Fruit fly (Drosophila melanogaster) whole organism, pupa: ENCODE data around the gene retinin.

Source experiments
- CG10348 ChIP-seq: fragments of 200-800 bp; sonication (Bioruptor generic); IDR thresholded peaks from 2 replicates; pipeline ENCODE4 v1.3.6; 2022; ENCODE audit warnings: missing biosample characterization, missing genetic modification characterization
- CG12605 ChIP-seq: fragments of 200-800 bp; sonication (Bioruptor generic); IDR thresholded peaks from 2 replicates; pipeline ENCODE4 v1.3.6; 2022; ENCODE audit warnings: missing biosample characterization, missing genetic modification characterization
- CG13204 ChIP-seq: fragments of 200-800 bp; sonication (Bioruptor generic); optimal IDR thresholded peaks from 2 replicates; lab custom pipeline; 2018; ENCODE audit warnings: missing biosample characterization, mild to moderate bottlenecking, missing genetic modification characterization, moderate library complexity
- CG14655 ChIP-seq: fragments of 200-800 bp; sonication (Bioruptor generic); optimal IDR thresholded peaks from 3 replicates; lab custom pipeline; 2017; ENCODE audit warnings: mild to moderate bottlenecking, missing biosample characterization, missing genetic modification reagents, missing genetic modification characterization
- CG15710 ChIP-seq: fragments of 200-800 bp; sonication (Bioruptor generic); optimal IDR thresholded peaks from 2 replicates; lab custom pipeline; 2018; ENCODE audit warnings: missing biosample characterization, mild to moderate bottlenecking, missing genetic modification characterization, moderate library complexity
- CG17806 ChIP-seq: fragments of 200-800 bp; sonication (Bioruptor generic); optimal IDR thresholded peaks from 2 replicates; lab custom pipeline; 2018; ENCODE audit warnings: missing biosample characterization, mild to moderate bottlenecking, missing genetic modification characterization, moderate library complexity
- CG32121 ChIP-seq: fragments of 200-800 bp; sonication (Bioruptor generic); IDR thresholded peaks from 2 replicates; pipeline ENCODE4 v1.3.6; 2022; ENCODE audit warnings: missing biosample characterization, missing genetic modification characterization
- CG34367 ChIP-seq: fragments of 200-800 bp; sonication (Bioruptor generic); optimal IDR thresholded peaks from 2 replicates; lab custom pipeline; 2018; ENCODE audit warnings: missing biosample characterization, mild to moderate bottlenecking, missing genetic modification characterization
- CG4496 ChIP-seq: fragments of 200-800 bp; sonication (Bioruptor generic); IDR thresholded peaks from 3 replicates; pipeline ENCODE4 v1.3.6; 2022; ENCODE audit warnings: missing biosample characterization, missing genetic modification characterization
- CG8159 ChIP-seq: fragments of 200-800 bp; sonication (Bioruptor generic); optimal IDR thresholded peaks from 3 replicates; lab custom pipeline; 2018; ENCODE audit warnings: missing biosample characterization, mild to moderate bottlenecking, missing genetic modification characterization, moderate library complexity
- CG8301 ChIP-seq: fragments of 200-800 bp; sonication (Bioruptor generic); optimal IDR thresholded peaks from 2 replicates; lab custom pipeline; 2018; ENCODE audit warnings: missing biosample characterization, mild to moderate bottlenecking, missing genetic modification characterization
- CG9948 ChIP-seq: fragments of 200-800 bp; sonication (Bioruptor generic); optimal IDR thresholded peaks from 2 replicates; lab custom pipeline; 2018; ENCODE audit warnings: missing biosample characterization, mild to moderate bottlenecking, missing genetic modification characterization, moderate library complexity
- D1 ChIP-seq: fragments of 200-800 bp; sonication (Bioruptor generic); optimal IDR thresholded peaks from 2 replicates; lab custom pipeline; 2018; ENCODE audit warnings: missing biosample characterization, mild to moderate bottlenecking, missing genetic modification characterization, moderate library complexity
- EcR ChIP-seq: fragments of 200-800 bp; sonication (Bioruptor generic); optimal IDR thresholded peaks from 3 replicates; lab custom pipeline; 2019; ENCODE audit warnings: missing biosample characterization, missing genetic modification characterization, mild to moderate bottlenecking, moderate library complexity, missing genetic modification reagents
- Ets98B ChIP-seq: fragments of 200-800 bp; sonication (Bioruptor generic); IDR thresholded peaks from 2 replicates; pipeline ENCODE4 v1.3.6; 2022; ENCODE audit warnings: missing biosample characterization, missing genetic modification characterization
- Pif1A ChIP-seq: fragments of 200-800 bp; sonication (Bioruptor generic); optimal IDR thresholded peaks from 3 replicates; lab custom pipeline; 2016; ENCODE audit warnings: missing biosample characterization, missing genetic modification characterization
- Pif1B ChIP-seq: fragments of 200-800 bp; sonication (Bioruptor generic); optimal IDR thresholded peaks from 3 replicates; lab custom pipeline; 2016; ENCODE audit warnings: missing biosample characterization, missing genetic modification characterization
- Snoo ChIP-seq: fragments of 200-800 bp; sonication (Bioruptor generic); optimal IDR thresholded peaks from 3 replicates; lab custom pipeline; 2017; ENCODE audit warnings: missing biosample characterization, mild to moderate bottlenecking, missing genetic modification characterization, inconsistent platforms
- fd96Ca ChIP-seq: fragments of 200-800 bp; sonication (Bioruptor generic); IDR thresholded peaks from 3 replicates; pipeline ENCODE4 v1.3.6; 2022; ENCODE audit warnings: missing biosample characterization, missing genetic modification characterization
- gl ChIP-seq: fragments of 200-800 bp; sonication (Bioruptor generic); optimal IDR thresholded peaks from 2 replicates; lab custom pipeline; 2018; ENCODE audit warnings: missing biosample characterization, mild to moderate bottlenecking, missing genetic modification characterization
- rn ChIP-seq: fragments of 200-800 bp; sonication (Bioruptor generic); IDR thresholded peaks from 2 replicates; pipeline ENCODE4 v1.3.6; 2022; ENCODE audit warnings: missing biosample characterization, missing genetic modification characterization

retinin gene

DNA sequence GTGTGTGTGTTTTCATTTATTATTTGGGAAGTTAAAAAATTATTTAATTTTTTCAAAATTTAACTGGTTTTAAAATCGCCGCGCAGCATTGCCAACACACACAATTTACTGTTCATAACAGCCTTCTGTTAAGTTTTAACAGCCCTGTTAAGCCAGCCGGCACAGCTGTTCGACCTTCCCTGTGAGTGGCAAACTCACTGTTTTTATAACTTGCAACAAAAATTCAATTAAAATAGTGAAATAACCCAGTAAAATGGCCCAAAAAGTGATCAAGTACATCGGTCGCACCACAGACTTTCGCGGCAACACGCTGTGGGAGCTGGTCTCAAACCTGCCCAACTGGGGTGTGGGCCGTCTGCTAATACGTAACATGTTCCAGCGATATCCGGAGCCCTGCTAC lies 16.2 kb downstream of the retinin start, which contains the start of gene mRpS34:
Gene mRpS34 (plus strand): TSS at position 161 of the 400 bp plus-strand sequence.
- TF ChIP-seq CG13204 (GFP tag; lab: Kevin White, UChicago) (no peak), EcR (GFP tag; lab: Kevin White, UChicago) (no peak), CG17806 (no peak), Pif1B (GFP tag; lab: Kevin White, UChicago) (no peak), D1 (tag; lab: Kevin White, UChicago) (no peak), rn (GFP tag; lab: Robert Waterston, UW) (no peak), CG15710 (tag; lab: Kevin White, UChicago) (no peak), CG8301 (tag; lab: Kevin White, UChicago) (no peak), CG34367 (no peak), gl (tag; lab: Kevin White, UChicago) (no peak), CG14655 (GFP tag; lab: Kevin White, UChicago) (no peak), Ets98B (GFP tag; lab: Robert Waterston, UW) (no peak), Snoo (tag; lab: Kevin White, UChicago) (no peak), Pif1A (GFP tag; lab: Kevin White, UChicago) (no peak)

DNA sequence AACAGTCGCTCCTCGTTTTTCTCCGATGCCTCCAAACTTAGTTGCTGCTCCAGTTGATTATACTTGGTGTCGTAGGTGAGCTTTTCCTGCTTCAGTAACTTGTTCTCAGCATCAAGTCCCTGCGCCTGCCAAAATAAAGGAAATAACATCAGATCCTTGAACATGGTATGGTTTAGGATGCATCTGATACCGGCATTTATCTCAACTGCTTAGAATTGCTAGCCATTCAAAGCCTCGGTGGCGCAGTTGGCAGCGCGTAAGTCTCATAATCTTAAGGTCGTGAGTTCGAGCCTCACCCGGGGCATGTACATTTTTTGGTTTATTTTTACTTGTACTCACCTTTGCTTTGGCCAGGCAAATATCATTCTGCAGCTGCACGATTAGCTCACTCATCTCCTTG lies 18.0 kb downstream of the retinin start:
- TF ChIP-seq CG8159 (tag; lab: Kevin White, UChicago), result no peak
- TF ChIP-seq CG4496 (GFP tag; lab: Robert Waterston, UW), result no peak
- TF ChIP-seq CG34367, result no peak
- no peak for TF ChIP-seq gl (tag; lab: Kevin White, UChicago)
- TF ChIP-seq Snoo (tag; lab: Kevin White, UChicago), result no peak
- no peak for TF ChIP-seq CG12605
- TF ChIP-seq Pif1B (GFP tag; lab: Kevin White, UChicago), result no peak
- TF ChIP-seq rn (GFP tag; lab: Robert Waterston, UW), result no peak
- TF ChIP-seq Pif1A (GFP tag; lab: Kevin White, UChicago), result no peak
- TF ChIP-seq D1 (tag; lab: Kevin White, UChicago), result no peak
- TF ChIP-seq CG15710 (tag; lab: Kevin White, UChicago), result no peak
- TF ChIP-seq, all 21 proteins: peak for 0

DNA sequence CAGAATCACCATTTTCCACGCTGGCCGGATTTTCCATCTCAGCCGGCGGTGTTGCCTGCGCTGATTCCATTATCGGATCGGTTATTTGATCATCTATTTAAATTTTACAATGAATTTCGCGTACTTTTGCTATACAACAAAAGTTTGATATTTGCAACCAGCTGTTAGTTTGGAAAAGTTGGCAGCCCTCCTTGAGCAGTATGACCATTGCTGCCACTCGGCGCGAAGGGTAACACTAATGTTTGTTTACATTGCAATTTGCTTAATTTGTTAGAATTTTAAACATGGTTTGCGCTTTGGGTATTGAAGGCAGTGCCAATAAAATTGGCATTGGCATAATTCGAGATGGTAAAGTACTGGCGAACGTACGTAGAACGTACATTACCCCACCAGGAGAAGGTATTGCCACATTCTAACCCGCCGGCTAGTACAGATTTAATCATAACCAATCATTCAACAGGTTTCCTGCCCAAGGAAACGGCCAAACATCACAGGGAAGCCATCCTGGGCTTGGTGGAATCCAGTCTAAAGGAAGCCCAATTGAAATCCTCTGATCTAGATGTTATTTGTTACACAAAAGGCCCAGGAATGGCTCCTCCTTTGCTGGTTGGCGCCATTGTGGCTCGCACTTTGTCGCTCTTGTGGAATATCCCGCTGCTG lies 20.2 kb downstream of the retinin start, which contains the start of the genes Golgin104 and Tcs3:
Gene Golgin104 (minus strand): TSS at position 182 of the 660 bp plus-strand sequence.
Gene Tcs3 (plus strand): TSS at position 222 of the 660 bp plus-strand sequence.
- no peak for TF ChIP-seq Pif1B (GFP tag; lab: Kevin White, UChicago)
- no peak for TF ChIP-seq CG32121 (GFP tag; lab: Robert Waterston, UW)
- TF ChIP-seq Snoo (tag; lab: Kevin White, UChicago), result no peak
- no peak for TF ChIP-seq CG14655 (GFP tag; lab: Kevin White, UChicago)
- no peak for TF ChIP-seq D1 (tag; lab: Kevin White, UChicago)
- no peak for TF ChIP-seq CG17806
- no peak for TF ChIP-seq CG9948 (tag; lab: Kevin White, UChicago)
- TF ChIP-seq fd96Ca, result no peak; the same call in 2 of the 3 replicates
- no peak for TF ChIP-seq CG13204 (GFP tag; lab: Kevin White, UChicago)
- no peak for TF ChIP-seq rn (GFP tag; lab: Robert Waterston, UW)
- no peak for TF ChIP-seq CG15710 (tag; lab: Kevin White, UChicago)
- TF ChIP-seq CG12605, result no peak
- TF ChIP-seq, all 21 proteins: peak for 0

DNA sequence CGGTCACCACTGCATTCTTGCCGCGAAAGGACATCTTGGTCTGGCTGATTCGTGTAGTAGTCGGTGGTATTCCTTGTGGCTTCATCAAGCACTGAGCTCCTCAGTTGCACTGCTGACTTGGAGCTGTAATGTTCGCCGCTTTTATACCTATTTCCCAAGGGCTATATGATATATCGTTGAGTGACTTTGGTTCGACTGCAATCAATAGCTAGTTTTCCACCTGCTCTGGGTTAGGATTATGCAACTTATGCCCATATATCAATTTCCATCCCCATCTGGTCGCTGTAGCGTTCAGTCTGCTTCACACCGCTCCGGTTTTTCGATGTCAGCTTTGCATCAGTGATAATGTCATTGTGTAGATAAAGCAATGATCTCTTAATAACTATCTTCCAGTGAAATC lies 22.5 kb downstream of the retinin start, which contains the start of gene Pdh:
Gene Pdh (minus strand): TSS at position 101 of the 400 bp plus-strand sequence.
- TF ChIP-seq D1 (tag; lab: Kevin White, UChicago) (no peak), CG13204 (GFP tag; lab: Kevin White, UChicago) (no peak), CG10348 (GFP tag; lab: Robert Waterston, UW) (no peak), Ets98B (GFP tag; lab: Robert Waterston, UW) (no peak), EcR (GFP tag; lab: Kevin White, UChicago) (no peak), Pif1A (GFP tag; lab: Kevin White, UChicago) (no peak), CG4496 (GFP tag; lab: Robert Waterston, UW) (no peak), CG12605 (no peak), Snoo (tag; lab: Kevin White, UChicago) (no peak), CG15710 (tag; lab: Kevin White, UChicago) (no peak), CG34367 (no peak)

DNA sequence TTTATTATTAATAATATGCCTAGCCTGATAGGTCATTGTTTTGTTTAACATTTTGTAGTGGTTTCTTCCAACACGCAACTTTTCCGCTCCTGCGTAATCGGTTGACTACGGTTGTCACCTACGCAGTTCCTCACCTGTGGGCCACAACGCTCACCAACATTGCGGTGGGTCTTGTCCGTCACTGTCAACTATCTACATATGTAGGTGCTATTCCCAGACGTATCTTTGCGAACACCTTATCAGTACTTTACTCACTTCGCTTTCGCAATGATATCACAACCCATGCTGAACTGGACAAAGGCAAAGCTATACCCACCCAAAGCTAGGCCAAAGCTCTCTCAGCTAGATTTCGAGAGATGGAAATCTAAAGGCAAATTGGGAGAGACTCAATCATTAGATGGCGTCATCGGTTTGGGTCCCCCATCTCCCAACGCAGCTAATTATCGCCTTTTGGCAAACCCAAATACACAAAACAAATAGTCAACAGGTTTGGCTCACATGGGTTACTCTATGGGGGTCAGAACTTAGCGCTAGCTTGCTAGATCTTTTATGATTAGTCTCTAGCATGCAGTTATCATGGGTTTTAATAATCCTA lies 24.5 kb downstream of the retinin start:
- 0 out of 3 replicates have a peak, but pooled peaks have one; percentile 9 for TF ChIP-seq fd96Ca
- TF ChIP-seq Pif1B (GFP tag; lab: Kevin White, UChicago), result no peak
- TF ChIP-seq, all 21 proteins: peak for 1

DNA sequence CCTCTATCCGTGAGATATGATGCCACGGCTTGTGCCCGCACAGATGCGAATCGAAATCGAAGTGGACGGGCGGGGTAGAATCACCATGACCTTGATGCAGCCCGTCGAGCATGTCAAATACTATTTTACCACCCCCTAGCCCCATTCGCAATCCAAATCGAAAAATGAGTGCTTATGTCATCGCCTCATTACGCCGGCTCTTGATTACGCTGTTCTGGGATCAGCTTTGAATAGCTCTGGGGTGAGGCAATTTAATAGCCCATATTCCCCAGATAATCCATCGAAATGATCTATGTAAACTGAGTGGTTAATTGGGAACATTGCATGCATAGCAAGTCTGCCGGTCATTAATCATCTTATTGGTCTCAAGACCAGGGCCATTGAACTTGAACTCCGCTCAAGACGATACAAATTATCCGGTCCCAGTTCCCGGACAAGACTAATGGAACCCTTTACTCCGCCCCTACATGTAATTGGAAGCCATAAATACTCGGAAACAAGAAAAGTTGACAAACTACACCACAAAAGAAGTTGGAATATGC lies 25.5 kb downstream of the retinin start:
- no peak for TF ChIP-seq Pif1A (GFP tag; lab: Kevin White, UChicago)
- peak; percentile 91 for TF ChIP-seq EcR (GFP tag; lab: Kevin White, UChicago)
- no peak for TF ChIP-seq CG32121 (GFP tag; lab: Robert Waterston, UW)
